Worm (Caenorhabditis elegans) whole organism, early embryonic: ENCODE measurements around the gene str-14.

Source experiments
- B0310.2 ChIP-seq: sonication (generic microtip); optimal IDR thresholded peaks from 2 replicates; lab custom pipeline; 2016; ENCODE audit warnings: mild to moderate bottlenecking, missing genetic modification characterization, missing compliant biosample characterization
- aly-1 ChIP-seq: sonication (generic microtip); optimal IDR thresholded peaks from 2 replicates; lab custom pipeline; 2016; ENCODE audit warnings: missing genetic modification characterization, missing compliant biosample characterization
- ama-1 ChIP-seq: fragments of 150-350 bp; optimal IDR thresholded peaks from 2 replicates; lab custom pipeline; 2014
- ceh-13 ChIP-seq: fragments of 200-800 bp; sonication (Bioruptor generic); optimal IDR thresholded peaks from 2 replicates; lab custom pipeline; 2018; ENCODE audit warnings: mild to moderate bottlenecking, missing genetic modification characterization, missing compliant biosample characterization
- ets-7 ChIP-seq: sonication (generic microtip); optimal IDR thresholded peaks from 2 replicates; lab custom pipeline; 2016; ENCODE audit warnings: missing genotype, missing genetic modification characterization, missing compliant biosample characterization
- flt-1 ChIP-seq: fragments of 200-800 bp; sonication (Bioruptor generic); IDR thresholded peaks from 2 replicates; pipeline ENCODE4 v1.3.6; 2022; ENCODE audit warnings: missing genetic modification characterization, missing compliant biosample characterization
- hmbx-1 ChIP-seq: sonication (generic microtip); optimal IDR thresholded peaks from 2 replicates; lab custom pipeline; 2016; ENCODE audit warnings: mild to moderate bottlenecking, missing genetic modification characterization, missing compliant biosample characterization
- hmg-4 ChIP-seq: fragments of 200-800 bp; sonication (Bioruptor generic); optimal IDR thresholded peaks from 2 replicates; lab custom pipeline; 2018; ENCODE audit warnings: mild to moderate bottlenecking, missing genetic modification characterization, missing compliant biosample characterization
- pes-1 ChIP-seq: fragments of 200-800 bp; sonication (Bioruptor generic); IDR thresholded peaks from 2 replicates; pipeline ENCODE4 v1.3.6; 2022; ENCODE audit warnings: missing genetic modification reagents, missing genetic modification characterization, missing compliant biosample characterization
- sea-1 ChIP-seq: fragments of 200-800 bp; sonication (Bioruptor generic); conservative IDR thresholded peaks from 2 replicates; pipeline ENCODE4 v1.3.6; 2022; ENCODE audit warnings: missing genetic modification characterization, missing compliant biosample characterization
- tbx-11 ChIP-seq: fragments of 200-800 bp; sonication (Bioruptor generic); IDR thresholded peaks from 2 replicates; pipeline ENCODE4 v1.3.6; 2022; ENCODE audit warnings: missing genetic modification characterization, missing compliant biosample characterization
- tbx-37 ChIP-seq: fragments of 200-800 bp; sonication (Bioruptor generic); conservative IDR thresholded peaks from 2 replicates; pipeline ENCODE4 v1.3.6; 2022; ENCODE audit warnings: missing genetic modification reagents, missing genetic modification characterization, missing compliant biosample characterization

- TF ChIP-seq aly-1 (tag; lab: Kevin White, UChicago) (no peak), hmbx-1 (tag; lab: Kevin White, UChicago) (no peak), ama-1 (no peak), flt-1 (GFP tag; lab: Robert Waterston, UW) (no peak), tbx-11 (no peak), B0310.2 (no peak), pes-1 (GFP tag; lab: Robert Waterston, UW) (no peak), tbx-37 (GFP tag; lab: Robert Waterston, UW) (no peak), ets-7 (no peak), ceh-13 (GFP tag; lab: Kevin White, UChicago) (no peak), hmg-4 (GFP tag; lab: Kevin White, UChicago) (no peak), sea-1 (GFP tag; lab: Robert Waterston, UW) (no peak)
These were observed 48.6 kb downstream of the str-14 start for ce11 chrV:16406357-16406756.
